Fruit fly (Drosophila melanogaster) whole organism, prepupa: ENCODE measurements around the gene msi.

Experiments used
- Blimp-1 ChIP-seq: fragments of 200-800 bp; sonication (Bioruptor generic); optimal IDR thresholded peaks from 3 replicates; lab custom pipeline; 2017; ENCODE audit warnings: missing biosample characterization, missing genetic modification characterization, mild to moderate bottlenecking, moderate library complexity, missing genetic modification reagents
- CG10631 ChIP-seq: fragments of 200-800 bp; sonication (Bioruptor generic); optimal IDR thresholded peaks from 2 replicates; lab custom pipeline; 2016; ENCODE audit warnings: missing biosample characterization, missing genetic modification characterization
- CG10669 ChIP-seq: fragments of 200-800 bp; sonication (Bioruptor generic); optimal IDR thresholded peaks from 3 replicates; lab custom pipeline; 2018; ENCODE audit warnings: missing biosample characterization, mild to moderate bottlenecking, missing genetic modification characterization, moderate library complexity
- CG11762 ChIP-seq: fragments of 200-800 bp; sonication (Bioruptor generic); optimal IDR thresholded peaks from 3 replicates; lab custom pipeline; 2016; ENCODE audit warnings: missing biosample characterization, missing genetic modification characterization; ENCODE audit not compliant: insufficient read depth
- CG11902 ChIP-seq: fragments of 200-800 bp; sonication (Bioruptor generic); optimal IDR thresholded peaks from 3 replicates; lab custom pipeline; 2016; ENCODE audit warnings: missing biosample characterization, missing genetic modification characterization
- CG15336 ChIP-seq: fragments of 200-800 bp; sonication (Bioruptor generic); IDR thresholded peaks from 2 replicates; pipeline ENCODE4 v1.3.6; 2022; ENCODE audit warnings: missing biosample characterization, missing genetic modification characterization
- CG16779 ChIP-seq: fragments of 200-800 bp; sonication (Bioruptor generic); optimal IDR thresholded peaks from 3 replicates; lab custom pipeline; 2017; ENCODE audit warnings: missing biosample characterization, mild to moderate bottlenecking, missing genetic modification characterization
- CG3032 ChIP-seq: fragments of 200-800 bp; optimal IDR thresholded peaks from 2 replicates; lab custom pipeline; 2019; ENCODE audit warnings: missing biosample characterization, mild to moderate bottlenecking, missing genetic modification characterization, moderate library complexity
- CG32006 ChIP-seq: fragments of 200-800 bp; sonication (Bioruptor generic); optimal IDR thresholded peaks from 3 replicates; lab custom pipeline; 2017; ENCODE audit warnings: missing biosample characterization, mild to moderate bottlenecking, missing genetic modification characterization
- CG3919 ChIP-seq: fragments of 200-800 bp; sonication (Bioruptor generic); optimal IDR thresholded peaks from 3 replicates; lab custom pipeline; 2016; ENCODE audit warnings: missing biosample characterization, missing genetic modification characterization
- CG6163 ChIP-seq: fragments of 200-800 bp; sonication (Bioruptor generic); IDR thresholded peaks from 3 replicates; pipeline ENCODE4 v1.3.6; 2022; ENCODE audit warnings: missing biosample characterization, missing genetic modification characterization
- CG6276 ChIP-seq: fragments of 200-800 bp; sonication (Bioruptor generic); optimal IDR thresholded peaks from 2 replicates; lab custom pipeline; 2017; ENCODE audit warnings: missing biosample characterization, mild to moderate bottlenecking, missing genetic modification characterization
- CG6792 ChIP-seq: fragments of 200-800 bp; sonication (Bioruptor generic); optimal IDR thresholded peaks from 3 replicates; lab custom pipeline; 2016; ENCODE audit warnings: missing biosample characterization, missing genetic modification characterization
- CG6808 ChIP-seq: fragments of 200-800 bp; sonication (Bioruptor generic); optimal IDR thresholded peaks from 3 replicates; lab custom pipeline; 2017; ENCODE audit warnings: missing biosample characterization, missing genetic modification characterization, mild to moderate bottlenecking, moderate library complexity, missing genetic modification reagents
- CG6854 ChIP-seq: fragments of 200-800 bp; sonication (Bioruptor generic); optimal IDR thresholded peaks from 2 replicates; lab custom pipeline; 2017; ENCODE audit warnings: missing biosample characterization, mild to moderate bottlenecking, missing genetic modification characterization
- CG8319 ChIP-seq: fragments of 200-800 bp; sonication (Bioruptor generic); optimal IDR thresholded peaks from 3 replicates; lab custom pipeline; 2016; ENCODE audit warnings: missing biosample characterization, missing genetic modification characterization
- CG8632 ChIP-seq: fragments of 200-800 bp; sonication (Bioruptor generic); optimal IDR thresholded peaks from 3 replicates; lab custom pipeline; 2016; ENCODE audit warnings: missing biosample characterization, missing genetic modification characterization
- Eip78C ChIP-seq: fragments of 200-800 bp; sonication (Bioruptor generic); peaks from one replicate; lab custom pipeline; 2016; ENCODE audit warnings: missing biosample characterization, missing genetic modification characterization
- Ets96B ChIP-seq: fragments of 200-800 bp; optimal IDR thresholded peaks from 2 replicates; lab custom pipeline; 2019; ENCODE audit warnings: missing biosample characterization, mild to moderate bottlenecking, missing genetic modification characterization, moderate library complexity
- Gug ChIP-seq: fragments of 200-800 bp; sonication (Bioruptor generic); IDR thresholded peaks from 2 replicates; pipeline ENCODE4 v1.3.6; 2022; ENCODE audit warnings: missing biosample characterization, missing genetic modification characterization
- Hr38 ChIP-seq: sonication (Bioruptor generic); optimal IDR thresholded peaks from 2 replicates; lab custom pipeline; 2016; ENCODE audit warnings: missing biosample characterization, missing genetic modification characterization
- Met ChIP-seq: fragments of 200-800 bp; sonication (Bioruptor generic); optimal IDR thresholded peaks from 3 replicates; lab custom pipeline; 2016; ENCODE audit warnings: missing biosample characterization, missing genetic modification characterization
- Sox102F ChIP-seq: fragments of 200-800 bp; sonication (Bioruptor generic); optimal IDR thresholded peaks from 2 replicates; lab custom pipeline; 2016; ENCODE audit warnings: missing biosample characterization, mild to moderate bottlenecking, missing genetic modification characterization
- achi ChIP-seq: fragments of 200-800 bp; sonication (Bioruptor generic); optimal IDR thresholded peaks from 3 replicates; lab custom pipeline; 2016; ENCODE audit warnings: missing biosample characterization, missing genetic modification characterization
- acj6 ChIP-seq: fragments of 200-800 bp; sonication (Bioruptor generic); optimal IDR thresholded peaks from 3 replicates; lab custom pipeline; 2016; ENCODE audit warnings: missing biosample characterization, missing genetic modification characterization
- dac ChIP-seq: fragments of 200-800 bp; sonication (Bioruptor generic); optimal IDR thresholded peaks from 2 replicates; lab custom pipeline; 2017; ENCODE audit warnings: missing biosample characterization, mild to moderate bottlenecking, missing genetic modification characterization
- dsx ChIP-seq: fragments of 200-800 bp; optimal IDR thresholded peaks from 3 replicates; lab custom pipeline; 2019; ENCODE audit warnings: missing biosample characterization, mild to moderate bottlenecking, missing genetic modification characterization, moderate library complexity; ENCODE audit not compliant: poor library complexity, severe bottlenecking
- fd59A ChIP-seq: fragments of 200-800 bp; sonication (Bioruptor generic); optimal IDR thresholded peaks from 2 replicates; lab custom pipeline; 2017; ENCODE audit warnings: missing biosample characterization, mild to moderate bottlenecking, missing genetic modification characterization, missing genetic modification reagents
- fd85E ChIP-seq: fragments of 200-800 bp; sonication (Bioruptor generic); optimal IDR thresholded peaks from 3 replicates; lab custom pipeline; 2016; ENCODE audit warnings: missing biosample characterization, missing genetic modification characterization
- lz ChIP-seq: fragments of 200-800 bp; sonication (Bioruptor generic); optimal IDR thresholded peaks from 3 replicates; lab custom pipeline; 2016; ENCODE audit warnings: missing biosample characterization, missing genetic modification characterization
- net ChIP-seq: fragments of 200-800 bp; sonication (Bioruptor generic); optimal IDR thresholded peaks from 3 replicates; lab custom pipeline; 2016; ENCODE audit warnings: missing biosample characterization, missing genetic modification characterization
- pdm3 ChIP-seq: fragments of 200-800 bp; sonication (Bioruptor generic); optimal IDR thresholded peaks from 3 replicates; lab custom pipeline; 2016; ENCODE audit warnings: missing biosample characterization, missing genetic modification characterization
- salr ChIP-seq, 2 experiments: fragments of 200-800 bp; sonication (Bioruptor generic); optimal IDR thresholded peaks; 3 replicates each; lab custom pipeline; 2016 to 2018; ENCODE audit warnings: missing biosample characterization in 2 of 2, missing genetic modification characterization in 2 of 2, mild to moderate bottlenecking in 1 of 2
- spab ChIP-seq: fragments of 200-800 bp; sonication (Bioruptor generic); optimal IDR thresholded peaks from 2 replicates; lab custom pipeline; 2017; ENCODE audit warnings: missing biosample characterization, mild to moderate bottlenecking, missing genetic modification characterization, missing genetic modification reagents
- ss ChIP-seq, 2 experiments: fragments of 200-800 bp; sonication (Bioruptor generic); optimal IDR thresholded peaks; 2 replicates in 1 of 2; 3 replicates in 1 of 2; lab custom pipeline; 2017 to 2018; ENCODE audit warnings: mild to moderate bottlenecking in 2 of 2, missing biosample characterization in 2 of 2, missing genetic modification characterization in 2 of 2, moderate library complexity in 1 of 2
- vri ChIP-seq: fragments of 200-800 bp; sonication (Bioruptor generic); optimal IDR thresholded peaks from 3 replicates; lab custom pipeline; 2016; ENCODE audit warnings: missing biosample characterization, mild to moderate bottlenecking, missing genetic modification characterization

msi gene

dm6 chr3R:25637294-25638174, 121.6 kb downstream of the msi start, which contains the start of gene jigr1 (continued):
- TF ChIP-seq fd85E (GFP tag; lab: Kevin White, UChicago) (no peak), CG6808 (GFP tag; lab: Kevin White, UChicago) (peak; percentile 79), CG6854 (GFP tag; lab: Kevin White, UChicago) (peak; percentile 28), salr (GFP tag; optimal IDR thresholded peaks at IDR 0.05; lab: Kevin White, UChicago) (peak; percentile 3 to 31), CG3919 (GFP tag; lab: Kevin White, UChicago) (peak; percentile 75), ss (GFP tag; optimal IDR thresholded peaks at IDR 0.05; lab: Kevin White, UChicago) (peak; percentile 74 to 80), Ets96B (tag; lab: Kevin White, UChicago) (peak; percentile 62), dsx (GFP tag; lab: Kevin White, UChicago) (peak; percentile 68), Hr38 (GFP tag; lab: Kevin White, UChicago) (no peak), Met (GFP tag; lab: Kevin White, UChicago) (peak; percentile 84), CG6276 (no peak), CG3032 (tag; lab: Kevin White, UChicago) (peak; percentile 58), CG10631 (GFP tag; lab: Kevin White, UChicago) (peak; percentile 56), Blimp-1 (GFP tag; lab: Kevin White, UChicago) (peak; percentile 20), Gug (GFP tag; lab: Robert Waterston, UW) (no peak), Sox102F (peak; percentile 82), acj6 (GFP tag; lab: Kevin White, UChicago) (peak; percentile 75), CG6163 (GFP tag; lab: Robert Waterston, UW) (peak; percentile 41; the same call in 1 of the 3 replicates), dac (no peak), achi (GFP tag; lab: Kevin White, UChicago) (peak; percentile 71), fd59A (GFP tag; lab: Kevin White, UChicago) (peak; percentile 49), CG32006 (GFP tag; lab: Kevin White, UChicago) (peak; percentile 50)

dm6 chr3R:25638381-25638780, 122.5 kb downstream of the msi start:
- TF ChIP-seq pdm3 (no peak), CG10669 (no peak), lz (GFP tag; lab: Kevin White, UChicago) (no peak), Gug (GFP tag; lab: Robert Waterston, UW) (no peak), CG8319 (GFP tag; lab: Kevin White, UChicago) (no peak), acj6 (GFP tag; lab: Kevin White, UChicago) (no peak), Blimp-1 (GFP tag; lab: Kevin White, UChicago) (no peak), CG11902 (GFP tag; lab: Kevin White, UChicago) (no peak), CG6792 (GFP tag; lab: Kevin White, UChicago) (no peak), CG16779 (tag; lab: Kevin White, UChicago) (no peak), vri (GFP tag; lab: Kevin White, UChicago) (no peak), CG11762 (no peak), Eip78C (no peak), CG10631 (GFP tag; lab: Kevin White, UChicago) (no peak), CG15336 (GFP tag; lab: Robert Waterston, UW) (no peak), CG8632 (GFP tag; lab: Kevin White, UChicago) (no peak), net (GFP tag; lab: Kevin White, UChicago) (no peak), spab (GFP tag; lab: Kevin White, UChicago) (no peak), dac (no peak)
